Fruit fly (Drosophila melanogaster) whole organism, embryonic: ENCODE measurements around the gene CG4537.

ENCODE experiments used
- Aef1 ChIP-seq: fragments of 200-800 bp; sonication (Bioruptor generic); IDR thresholded peaks from 3 replicates; pipeline ENCODE4 v1.3.6; 2022; ENCODE audit warnings: missing biosample characterization, missing genetic modification characterization
- Asciz ChIP-seq: fragments of 200-800 bp; sonication (Bioruptor generic); optimal IDR thresholded peaks from 2 replicates; lab custom pipeline; 2017; ENCODE audit warnings: missing biosample characterization, mild to moderate bottlenecking, missing genetic modification characterization, missing genetic modification reagents
- Atf6 ChIP-seq: fragments of 200-800 bp; sonication (Bioruptor generic); IDR thresholded peaks from 2 replicates; pipeline ENCODE4 v1.3.6; 2022; ENCODE audit warnings: missing biosample characterization, missing genetic modification characterization
- BEAF-32 ChIP-seq: fragments of 200-800 bp; sonication (Bioruptor generic); optimal IDR thresholded peaks from 3 replicates; lab custom pipeline; 2017; ENCODE audit warnings: missing biosample characterization, missing genetic modification characterization, mild to moderate bottlenecking, moderate library complexity, missing genetic modification reagents
- CG10147 ChIP-seq: fragments of 200-800 bp; sonication (Bioruptor generic); optimal IDR thresholded peaks from 2 replicates; lab custom pipeline; 2019; ENCODE audit warnings: missing biosample characterization, mild to moderate bottlenecking, missing genetic modification characterization, moderate library complexity
- CG1024 ChIP-seq: fragments of 200-800 bp; sonication (Bioruptor generic); IDR thresholded peaks from 2 replicates; pipeline ENCODE4 v1.3.6; 2022; ENCODE audit warnings: missing biosample characterization, missing genetic modification characterization
- CG10274 ChIP-seq: fragments of 200-800 bp; sonication (Bioruptor generic); optimal IDR thresholded peaks from 3 replicates; lab custom pipeline; 2017; ENCODE audit warnings: missing biosample characterization, mild to moderate bottlenecking, missing genetic modification characterization
- CG10321 ChIP-seq: fragments of 200-800 bp; sonication (Bioruptor generic); IDR thresholded peaks from 2 replicates; pipeline ENCODE4 v1.3.6; 2022; ENCODE audit warnings: missing biosample characterization, missing genetic modification characterization
- CG15011 ChIP-seq: fragments of 200-800 bp; sonication (Bioruptor generic); optimal IDR thresholded peaks from 3 replicates; lab custom pipeline; 2018; ENCODE audit warnings: missing biosample characterization, mild to moderate bottlenecking, missing genetic modification characterization
- CG15269 ChIP-seq: fragments of 200-800 bp; sonication (Bioruptor generic); optimal IDR thresholded peaks from 2 replicates; lab custom pipeline; 2018; ENCODE audit warnings: missing biosample characterization, mild to moderate bottlenecking, missing genetic modification characterization, moderate library complexity
- CG1832 ChIP-seq: fragments of 200-800 bp; sonication (Bioruptor generic); optimal IDR thresholded peaks from 2 replicates; lab custom pipeline; 2017; ENCODE audit warnings: missing biosample characterization, mild to moderate bottlenecking, missing genetic modification characterization, inconsistent platforms
- CG30020 ChIP-seq: fragments of 200-800 bp; optimal IDR thresholded peaks from 2 replicates; lab custom pipeline; 2019; ENCODE audit warnings: missing biosample characterization, mild to moderate bottlenecking, missing genetic modification characterization, moderate library complexity
- CG3838 ChIP-seq: fragments of 200-800 bp; sonication (Bioruptor generic); optimal IDR thresholded peaks from 3 replicates; lab custom pipeline; 2016; ENCODE audit warnings: missing biosample characterization, missing genetic modification characterization
- CG43689 ChIP-seq: fragments of 200-800 bp; sonication (Bioruptor generic); IDR thresholded peaks from 2 replicates; pipeline ENCODE4 v1.3.6; 2022; ENCODE audit warnings: missing biosample characterization, missing genetic modification characterization
- CG8290 ChIP-seq, 3 experiments: fragments of 200-800 bp; sonication (Bioruptor generic); optimal IDR thresholded peaks; 2 replicates each; lab custom pipeline; 2016 to 2019; ENCODE audit warnings: missing biosample characterization in 3 of 3, missing genetic modification characterization in 3 of 3, mild to moderate bottlenecking in 2 of 3, moderate library complexity in 1 of 3
- CG8478 ChIP-seq: fragments of >200 bp; optimal IDR thresholded peaks from 2 replicates; lab custom pipeline; 2018
- CG9215 ChIP-seq: fragments of 200-800 bp; sonication (Bioruptor generic); IDR thresholded peaks from 2 replicates; pipeline ENCODE4 v1.3.6; 2022; ENCODE audit warnings: missing biosample characterization, missing genetic modification characterization
- CG9437 ChIP-seq: fragments of 200-800 bp; sonication (Bioruptor generic); optimal IDR thresholded peaks from 2 replicates; lab custom pipeline; 2018; ENCODE audit warnings: missing biosample characterization, mild to moderate bottlenecking, missing genetic modification characterization
- CTCF ChIP-seq: fragments of 200-800 bp; sonication (Bioruptor generic); optimal IDR thresholded peaks from 2 replicates; lab custom pipeline; 2017; ENCODE audit warnings: missing biosample characterization, mild to moderate bottlenecking, missing genetic modification characterization, moderate library complexity
- Deaf1 ChIP-seq: fragments of 200-800 bp; optimal IDR thresholded peaks from 3 replicates; lab custom pipeline; 2019; ENCODE audit warnings: missing biosample characterization, mild to moderate bottlenecking, missing genetic modification characterization, moderate library complexity
- Dip2 ChIP-seq: fragments of 200-800 bp; sonication (Bioruptor generic); IDR thresholded peaks from 2 replicates; pipeline ENCODE4 v1.3.6; 2022; ENCODE audit warnings: missing biosample characterization, missing genetic modification characterization
- HHEX ChIP-seq: fragments of 200-800 bp; sonication (Bioruptor generic); optimal IDR thresholded peaks from 3 replicates; lab custom pipeline; 2017; ENCODE audit warnings: missing biosample characterization, mild to moderate bottlenecking, missing genetic modification characterization, missing genetic modification reagents
- Hmr ChIP-seq: fragments of 200-800 bp; sonication (Bioruptor generic); optimal IDR thresholded peaks from 3 replicates; lab custom pipeline; 2017; ENCODE audit warnings: mild to moderate bottlenecking, missing biosample characterization, missing genetic modification reagents, missing genetic modification characterization
- Hr3 ChIP-seq: fragments of 200-800 bp; sonication (Bioruptor generic); optimal IDR thresholded peaks from 3 replicates; lab custom pipeline; 2016; ENCODE audit warnings: missing biosample characterization, missing genetic modification characterization
- Mad ChIP-seq: fragments of 200-800 bp; sonication (Bioruptor generic); optimal IDR thresholded peaks from 2 replicates; lab custom pipeline; 2016; ENCODE audit warnings: missing biosample characterization, missing genetic modification characterization
- Oaz ChIP-seq: fragments of 200-800 bp; sonication (Bioruptor generic); IDR thresholded peaks from 2 replicates; pipeline ENCODE4 v1.3.6; 2022; ENCODE audit warnings: missing biosample characterization, missing genetic modification characterization
- Opbp ChIP-seq: fragments of 200-800 bp; sonication (Bioruptor generic); IDR thresholded peaks from 3 replicates; pipeline ENCODE4 v1.3.6; 2022; ENCODE audit warnings: missing biosample characterization, missing genetic modification characterization; ENCODE audit not compliant: partially characterized antibody
- Optix ChIP-seq: fragments of 200-800 bp; sonication (Bioruptor generic); IDR thresholded peaks from 3 replicates; pipeline ENCODE4 v1.3.6; 2022; ENCODE audit warnings: missing biosample characterization, missing genetic modification characterization
- Ssrp ChIP-seq: fragments of 200-800 bp; sonication (Bioruptor generic); optimal IDR thresholded peaks from 2 replicates; lab custom pipeline; 2018; ENCODE audit warnings: missing biosample characterization, mild to moderate bottlenecking, missing genetic modification characterization, moderate library complexity
- ash1 ChIP-seq: fragments of 200-800 bp; sonication (Bioruptor generic); optimal IDR thresholded peaks from 2 replicates; lab custom pipeline; 2018; ENCODE audit warnings: missing biosample characterization, mild to moderate bottlenecking, missing genetic modification characterization
- bbx ChIP-seq: fragments of 200-800 bp; sonication (Bioruptor generic); IDR thresholded peaks from 2 replicates; pipeline ENCODE4 v1.3.6; 2022; ENCODE audit warnings: missing biosample characterization, missing genetic modification characterization; ENCODE audit not compliant: partially characterized antibody
- br ChIP-seq: fragments of >200 bp; optimal IDR thresholded peaks from 2 replicates; lab custom pipeline; 2017
- bsh ChIP-seq, 2 experiments: fragments of 200-800 bp; sonication (Bioruptor generic); optimal IDR thresholded peaks; 2 replicates each; lab custom pipeline; 2017 to 2018; ENCODE audit warnings: mild to moderate bottlenecking in 2 of 2, missing biosample characterization in 2 of 2, missing genetic modification characterization in 2 of 2, moderate library complexity in 1 of 2
- crc ChIP-seq: fragments of 200-800 bp; sonication (Bioruptor generic); optimal IDR thresholded peaks from 2 replicates; lab custom pipeline; 2016; ENCODE audit warnings: missing biosample characterization, missing genetic modification characterization
- crp ChIP-seq, 2 experiments: fragments of 200-800 bp; sonication (Bioruptor generic); optimal IDR thresholded peaks; 2 replicates in 1 of 2; 3 replicates in 1 of 2; lab custom pipeline; 2017; ENCODE audit warnings: missing biosample characterization in 2 of 2, missing genetic modification characterization in 2 of 2, mild to moderate bottlenecking in 1 of 2, moderate library complexity in 1 of 2
- dati ChIP-seq: fragments of 200-800 bp; sonication (Bioruptor generic); IDR thresholded peaks from 2 replicates; pipeline ENCODE4 v1.3.6; 2022; ENCODE audit warnings: missing biosample characterization, missing genetic modification characterization
- eve ChIP-seq, 2 experiments: fragments of >200 bp; optimal IDR thresholded peaks; 2 replicates each; lab custom pipeline; 2017; ENCODE audit warnings: missing biosample characterization in 2 of 2, missing genetic modification characterization in 2 of 2
- fd102C ChIP-seq: fragments of 200-800 bp; sonication (Bioruptor generic); optimal IDR thresholded peaks from 2 replicates; lab custom pipeline; 2018; ENCODE audit warnings: missing biosample characterization, mild to moderate bottlenecking, missing genetic modification characterization, moderate library complexity
- fd64A ChIP-seq: fragments of 200-800 bp; sonication (Bioruptor generic); optimal IDR thresholded peaks from 3 replicates; lab custom pipeline; 2018; ENCODE audit warnings: missing biosample characterization, mild to moderate bottlenecking, missing genetic modification characterization
- gro ChIP-seq: fragments of 200-800 bp; sonication (Bioruptor generic); optimal IDR thresholded peaks from 2 replicates; lab custom pipeline; 2016; ENCODE audit warnings: missing biosample characterization, missing genetic modification characterization
- her ChIP-seq: fragments of 200-800 bp; sonication (Bioruptor generic); optimal IDR thresholded peaks from 2 replicates; lab custom pipeline; 2016; ENCODE audit warnings: missing biosample characterization, missing genetic modification characterization
- ind ChIP-seq: fragments of 200-800 bp; sonication (Bioruptor generic); optimal IDR thresholded peaks from 3 replicates; lab custom pipeline; 2016; ENCODE audit warnings: missing biosample characterization, missing genetic modification characterization
- jigr1 ChIP-seq: fragments of 200-800 bp; sonication (Bioruptor generic); IDR thresholded peaks from 3 replicates; pipeline ENCODE4 v1.3.6; 2022; ENCODE audit warnings: missing biosample characterization, missing genetic modification characterization
- mam ChIP-seq: fragments of 200-800 bp; sonication (Bioruptor generic); optimal IDR thresholded peaks from 3 replicates; lab custom pipeline; 2016; ENCODE audit warnings: missing biosample characterization, missing genetic modification characterization
- pros ChIP-seq: fragments of 200-800 bp; sonication (Bioruptor generic); optimal IDR thresholded peaks from 3 replicates; lab custom pipeline; 2019; ENCODE audit warnings: missing biosample characterization, mild to moderate bottlenecking, missing genetic modification characterization, moderate library complexity
- sisA ChIP-seq: fragments of 200-800 bp; sonication (Bioruptor generic); IDR thresholded peaks from 2 replicates; pipeline ENCODE4 v1.3.6; 2022; ENCODE audit warnings: missing biosample characterization, missing genetic modification characterization
- sna ChIP-seq: fragments of 200-800 bp; sonication (Bioruptor generic); IDR thresholded peaks from 2 replicates; pipeline ENCODE4 v1.3.6; 2022; ENCODE audit warnings: missing biosample characterization, missing genetic modification characterization; ENCODE audit not compliant: partially characterized antibody
- stwl ChIP-seq: fragments of 200-800 bp; sonication (Bioruptor generic); optimal IDR thresholded peaks from 3 replicates; lab custom pipeline; 2018; ENCODE audit warnings: missing biosample characterization, mild to moderate bottlenecking, missing genetic modification characterization, moderate library complexity
- tll ChIP-seq, 2 experiments: fragments of 200-800 bp in 1 of 2; fragments of >200 bp in 1 of 2; sonication (Bioruptor generic) in 1 of 2; optimal IDR thresholded peaks; 2 replicates each; lab custom pipeline; 2017 to 2019; ENCODE audit warnings: missing biosample characterization in 2 of 2, missing genetic modification characterization in 2 of 2, mild to moderate bottlenecking in 1 of 2, moderate library complexity in 1 of 2
- tna ChIP-seq: fragments of 200-800 bp; sonication (Bioruptor generic); IDR thresholded peaks from 2 replicates; pipeline ENCODE4 v1.3.6; 2022; ENCODE audit warnings: missing biosample characterization, missing genetic modification characterization; ENCODE audit not compliant: partially characterized antibody
- ttk ChIP-seq: fragments of 200-800 bp; sonication (Bioruptor generic); IDR thresholded peaks from 2 replicates; pipeline ENCODE4 v2.1.2; 2022; ENCODE audit warnings: missing biosample characterization, missing genetic modification characterization

CG4537 gene

dm6 chr2L:9911783-9912182, 21.1 kb downstream of the CG4537 start (continued):
- TF ChIP-seq ttk (GFP tag; lab: Robert Waterston, UW) (0 out of 2 replicates have a peak, but pooled peaks have one; percentile 25), Deaf1 (tag; lab: Kevin White, UChicago) (peak; percentile 88), ind (GFP tag; lab: Kevin White, UChicago) (no peak), Hr3 (GFP tag; lab: Kevin White, UChicago) (no peak), Hmr (GFP tag; lab: Kevin White, UChicago) (peak; percentile 3), fd102C (no peak), Asciz (GFP tag; lab: Kevin White, UChicago) (no peak), stwl (no peak), br (lab: Kevin White, UChicago) (no peak), sna (no peak), bsh (GFP tag; optimal IDR thresholded peaks at IDR 0.05; lab: Kevin White, UChicago) (no peak), BEAF-32 (GFP tag; lab: Kevin White, UChicago) (no peak), CG8290 (GFP tag; optimal IDR thresholded peaks at IDR 0.05; lab: Kevin White, UChicago) (no peak), CG8290 (tag; optimal IDR thresholded peaks at IDR 0.05; lab: Kevin White, UChicago) (peak in 1 of 2 experiments; percentile 14), Dip2 (GFP tag; lab: Robert Waterston, UW) (no peak), sisA (GFP tag; lab: Robert Waterston, UW) (peak; percentile 36; the same call in 1 of the 2 replicates), jigr1 (GFP tag; lab: Robert Waterston, UW) (no peak), Oaz (GFP tag; lab: Robert Waterston, UW) (no peak), CG10321 (GFP tag; lab: Robert Waterston, UW) (no peak), bbx (GFP tag; lab: Robert Waterston, UW) (no peak), CG10147 (no peak), CG15269 (tag; lab: Kevin White, UChicago) (no peak), fd64A (GFP tag; lab: Kevin White, UChicago) (no peak), CG10274 (GFP tag; lab: Kevin White, UChicago) (no peak), CTCF (GFP tag; lab: Kevin White, UChicago) (no peak), Optix (GFP tag; lab: Robert Waterston, UW) (peak; percentile 24; the same call in 1 of the 3 replicates), CG3838 (GFP tag; lab: Kevin White, UChicago) (no peak), Ssrp (no peak), gro (GFP tag; lab: Kevin White, UChicago) (no peak), CG43689 (GFP tag; lab: Robert Waterston, UW) (no peak), Aef1 (GFP tag; lab: Robert Waterston, UW) (no peak), Atf6 (GFP tag; lab: Robert Waterston, UW) (peak; percentile 44; the same call in 1 of the 2 replicates), CG9215 (GFP tag; lab: Robert Waterston, UW) (no peak; the same call in 1 of the 2 replicates), Opbp (GFP tag; lab: Robert Waterston, UW) (no peak), CG1832 (GFP tag; lab: Kevin White, UChicago) (no peak), crc (GFP tag; lab: Kevin White, UChicago) (peak; percentile 44), HHEX (no peak), CG15011 (GFP tag; lab: Kevin White, UChicago) (no peak), tll (GFP tag; optimal IDR thresholded peaks at IDR 0.05; lab: Kevin White, UChicago) (no peak), crp (GFP tag; optimal IDR thresholded peaks at IDR 0.05; lab: Kevin White, UChicago) (peak; percentile 10 to 82), mam (peak; percentile 38), Mad (GFP tag; lab: Kevin White, UChicago) (no peak), CG30020 (no peak), dati (GFP tag; lab: Robert Waterston, UW) (no peak), ash1 (GFP tag; lab: Kevin White, UChicago) (no peak), CG1024 (GFP tag; lab: Robert Waterston, UW) (no peak), CG9437 (GFP tag; lab: Kevin White, UChicago) (no peak), tna (GFP tag; lab: Robert Waterston, UW) (no peak), eve (GFP tag; optimal IDR thresholded peaks at IDR 0.05; lab: Kevin White, UChicago) (no peak), pros (GFP tag; lab: Kevin White, UChicago) (no peak), CG8478 (lab: Kevin White, UChicago) (no peak), her (GFP tag; lab: Kevin White, UChicago) (no peak)
